Worm (Caenorhabditis elegans): ENCODE results near the gene Y41E3.8.
A peak's percentile ranks its signal among the peaks of the same experiment; 100 is the strongest.

DNA sequence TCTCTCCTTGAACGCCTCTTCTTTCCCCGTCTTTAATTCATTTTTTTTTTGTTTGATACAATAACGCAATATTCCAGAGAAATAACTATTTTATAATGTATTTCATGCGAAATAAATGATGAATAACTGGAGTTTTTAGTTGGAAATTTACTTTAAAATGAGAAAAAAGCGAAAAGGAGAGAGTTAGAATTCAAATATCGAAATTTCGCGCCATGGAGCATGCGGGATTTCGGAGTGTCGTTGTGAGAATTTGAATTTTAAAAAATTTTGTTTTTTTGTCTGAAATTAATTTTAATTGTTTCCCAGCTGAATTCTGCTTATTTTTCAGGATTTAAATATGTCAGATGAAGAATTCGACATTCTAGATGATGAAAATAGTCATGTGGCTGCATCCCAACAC, 3.4 kb downstream of the Y41E3.8 start, which contains the start of gene fcd-2:
- TF ChIP-seq cog-1 (tag; optimal IDR thresholded peaks at IDR 0.05) (no peak), ref-1 (GFP tag; conservative IDR thresholded peaks at IDR 0.05) (no peak), ztf-29 (GFP tag; IDR thresholded peaks at IDR 0.05) (no peak), tab-1 (GFP tag; IDR thresholded peaks at IDR 0.05) (no peak), flt-1 (GFP tag; IDR thresholded peaks at IDR 0.05) (no peak), ztf-23 (GFP tag; IDR thresholded peaks at IDR 0.05) (peak; percentile 12; the same call in 1 of the 2 replicates)
